Fruit fly (Drosophila melanogaster) whole organism, embryonic: Measurements from ENCODE around the gene pnt.

Experiments
- CG1024 ChIP-seq: fragments of 200-800 bp; sonication (Bioruptor generic); IDR thresholded peaks from 2 replicates; pipeline ENCODE4 v1.3.6; 2022; ENCODE audit warnings: missing biosample characterization, missing genetic modification characterization
- CG18599 ChIP-seq: fragments of 200-800 bp; sonication (Bioruptor generic); optimal IDR thresholded peaks from 3 replicates; lab custom pipeline; 2017; ENCODE audit warnings: missing biosample characterization, missing genetic modification characterization, mild to moderate bottlenecking, moderate library complexity, missing genetic modification reagents
- CG33213 ChIP-seq: fragments of 200-800 bp; sonication (Bioruptor generic); optimal IDR thresholded peaks from 3 replicates; lab custom pipeline; 2016; ENCODE audit warnings: missing biosample characterization, missing genetic modification characterization
- CG7745 ChIP-seq: fragments of 200-800 bp; sonication (Bioruptor generic); optimal IDR thresholded peaks from 2 replicates; lab custom pipeline; 2018; ENCODE audit warnings: missing biosample characterization, mild to moderate bottlenecking, missing genetic modification characterization, moderate library complexity
- CG8359 ChIP-seq: fragments of 200-800 bp; sonication (Bioruptor generic); optimal IDR thresholded peaks from 2 replicates; lab custom pipeline; 2017; ENCODE audit warnings: missing biosample characterization, mild to moderate bottlenecking, missing genetic modification characterization, borderline replicate concordance
- Fer3 ChIP-seq: fragments of 200-800 bp; sonication (Bioruptor generic); optimal IDR thresholded peaks from 2 replicates; lab custom pipeline; 2018; ENCODE audit warnings: missing biosample characterization, mild to moderate bottlenecking, missing genetic modification characterization, moderate library complexity
- HLHmδ ChIP-seq: fragments of 200-800 bp; sonication (Bioruptor generic); optimal IDR thresholded peaks from 2 replicates; lab custom pipeline; 2018; ENCODE audit warnings: missing biosample characterization, mild to moderate bottlenecking, missing genetic modification characterization, moderate library complexity
- Hr39 ChIP-seq: fragments of >200 bp; optimal IDR thresholded peaks from 2 replicates; lab custom pipeline; 2017
- Scr ChIP-seq: fragments of 200-800 bp; sonication (Bioruptor generic); IDR thresholded peaks from 2 replicates; pipeline ENCODE4 v1.3.6; 2022; ENCODE audit warnings: missing biosample characterization, missing genetic modification characterization; ENCODE audit not compliant: partially characterized antibody
- wek ChIP-seq: fragments of 200-800 bp; sonication (Bioruptor generic); optimal IDR thresholded peaks from 3 replicates; lab custom pipeline; 2018; ENCODE audit warnings: missing biosample characterization, mild to moderate bottlenecking, missing genetic modification characterization, moderate library complexity

DNA sequence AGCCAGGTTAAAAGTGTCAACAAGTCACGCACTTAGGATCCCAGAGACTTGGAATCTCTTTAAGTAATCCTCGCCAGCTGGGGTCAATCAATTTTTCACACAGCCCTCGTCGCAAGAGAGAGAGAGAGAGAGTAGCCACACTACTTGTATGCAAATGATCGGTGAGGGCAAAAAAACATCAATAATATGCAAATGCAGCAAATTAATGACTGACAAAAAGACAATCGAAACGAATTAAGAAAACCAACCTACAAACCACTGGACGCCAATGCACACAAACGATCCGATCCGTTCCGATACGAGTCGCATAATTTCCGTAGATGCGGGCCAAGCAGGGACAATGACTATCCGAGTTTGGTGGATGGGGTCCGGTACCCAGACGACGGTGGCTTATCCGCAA is 36.3 kb downstream of the pnt start:
- TF ChIP-seq CG1024 (GFP tag; lab: Robert Waterston, UW) = no peak
- no peak for TF ChIP-seq Fer3
- TF ChIP-seq Hr39 (lab: Kevin White, UChicago) = no peak
- no peak for TF ChIP-seq Scr (GFP tag; lab: Robert Waterston, UW)
- no peak for TF ChIP-seq CG8359 (GFP tag; lab: Kevin White, UChicago)
- no peak for TF ChIP-seq CG18599 (GFP tag; lab: Kevin White, UChicago)
- TF ChIP-seq CG33213 (GFP tag; lab: Kevin White, UChicago) = no peak
- no peak for TF ChIP-seq wek (GFP tag; lab: Kevin White, UChicago)
- TF ChIP-seq CG7745 (tag; lab: Kevin White, UChicago) = no peak
- TF ChIP-seq HLHmδ (GFP tag; lab: Kevin White, UChicago) = no peak
